Worm (Caenorhabditis elegans): Measurements from ENCODE around the gene unc-68.

Gene unc-68

ce11 chrV:6928938-6929337 is at the start of gene unc-68:
Gene unc-68, minus strand, starts transcription at chrV:6929038.
- TF ChIP-seq egl-44 (GFP tag; IDR thresholded peaks at IDR 0.05) (no peak), madf-3 (GFP tag; IDR thresholded peaks at IDR 0.05) (no peak), lin-54 (GFP tag; optimal IDR thresholded peaks at IDR 0.05) (no peak), let-526 (GFP tag; IDR thresholded peaks at IDR 0.05) (no peak), F23B12.7 (tag; optimal IDR thresholded peaks at IDR 0.05; ENCODE audit: insufficient read depth) (no peak), attf-5 (GFP tag; optimal IDR thresholded peaks at IDR 0.05) (no peak), lsl-1 (GFP tag; optimal IDR thresholded peaks at IDR 0.05) (no peak), nhr-120 (GFP tag; IDR thresholded peaks at IDR 0.05) (no peak), nhr-90 (tag; optimal IDR thresholded peaks at IDR 0.05) (no peak), dpl-1 (GFP tag; optimal IDR thresholded peaks at IDR 0.05) (no peak), hmg-1.2 (GFP tag; IDR thresholded peaks at IDR 0.05) (no peak), mxl-1 (tag; optimal IDR thresholded peaks at IDR 0.05) (no peak), Y56A3A.18 (GFP tag; IDR thresholded peaks at IDR 0.05) (no peak), lin-35 (GFP tag; optimal IDR thresholded peaks at IDR 0.05) (no peak), pbrm-1 (GFP tag; IDR thresholded peaks at IDR 0.05) (no peak), lin-40 (tag; optimal IDR thresholded peaks at IDR 0.05) (no peak)

- TF ChIP-seq nhr-179 (tag; optimal IDR thresholded peaks at IDR 0.05): no peak
- TF ChIP-seq dox-1 (GFP tag; IDR thresholded peaks at IDR 0.05): no peak
- TF ChIP-seq unc-62 (GFP tag; optimal IDR thresholded peaks at IDR 0.05): no peak
- no peak for TF ChIP-seq mel-28 (tag; optimal IDR thresholded peaks at IDR 0.05; ENCODE audit: borderline replicate concordance)
- TF ChIP-seq T26A5.8 (tag; optimal IDR thresholded peaks at IDR 0.05): no peak
- no peak for TF ChIP-seq ceh-79 (tag; optimal IDR thresholded peaks at IDR 0.05)
Measured at ce11 chrV:6976047-6976446, 47.2 kb upstream of the unc-68 start, which contains the start of gene srx-16. Gene srx-16, plus strand, starts transcription at chrV:6976347.

ce11 chrV:6971567-6971966 is 42.7 kb upstream of the unc-68 start, which contains the start of gene srx-59:
Gene srx-59, plus strand, starts transcription at chrV:6971867.
- TF ChIP-seq lin-35 (GFP tag; optimal IDR thresholded peaks at IDR 0.05) (no peak), B0336.3 (GFP tag; IDR thresholded peaks at IDR 0.05) (no peak), mel-28 (tag; optimal IDR thresholded peaks at IDR 0.05; ENCODE audit: borderline replicate concordance) (no peak), ztf-25 (GFP tag; IDR thresholded peaks at IDR 0.05) (no peak), lag-1 (GFP tag; IDR thresholded peaks at IDR 0.05) (no peak)

- TF ChIP-seq ZK185.1 (tag; optimal IDR thresholded peaks at IDR 0.05; ENCODE audit: poor library complexity, severe bottlenecking) (no peak), ceh-58 (GFP tag; IDR thresholded peaks at IDR 0.05) (0 out of 2 replicates have a peak, but pooled peaks have one; percentile 12)
Measured at ce11 chrV:6969950-6970532, 41.2 kb upstream of the unc-68 start, which contains the start of gene ptr-15. Gene ptr-15, minus strand, starts transcription at chrV:6970000.

ce11 chrV:6956237-6956636 is 27.4 kb upstream of the unc-68 start, which contains the start of gene mec-1:
Gene mec-1, plus strand, starts transcription at chrV:6956537.
- TF ChIP-seq tbx-9 (tag; optimal IDR thresholded peaks at IDR 0.05; ENCODE audit: borderline replicate concordance): no peak
- TF ChIP-seq ceh-27 (GFP tag; optimal IDR thresholded peaks at IDR 0.05): no peak
- TF ChIP-seq tlf-1 (GFP tag; optimal IDR thresholded peaks at IDR 0.05): no peak
- TF ChIP-seq ztf-28 (GFP tag; IDR thresholded peaks at IDR 0.05): no peak
- no peak for TF ChIP-seq ztf-6 (GFP tag; IDR thresholded peaks at IDR 0.05)
- TF ChIP-seq Y56A3A.18 (GFP tag; IDR thresholded peaks at IDR 0.05): no peak
- no peak for TF ChIP-seq dpl-1 (GFP tag; optimal IDR thresholded peaks at IDR 0.05)
- TF ChIP-seq bed-2 (GFP tag; IDR thresholded peaks at IDR 0.05): no peak
- TF ChIP-seq mes-4 (tag; optimal IDR thresholded peaks at IDR 0.05): no peak
- no peak for TF ChIP-seq mxl-1 (tag; optimal IDR thresholded peaks at IDR 0.05)
- TF ChIP-seq unc-130 (GFP tag; optimal IDR thresholded peaks at IDR 0.05): no peak
- TF ChIP-seq D2030.7 (GFP tag; IDR thresholded peaks at IDR 0.05): no peak
- no peak for TF ChIP-seq ama-1 (optimal IDR thresholded peaks at IDR 0.05)
- TF ChIP-seq ama-1 (GFP tag; optimal IDR thresholded peaks at IDR 0.05): no peak
- no peak for TF ChIP-seq pbrm-1 (GFP tag; IDR thresholded peaks at IDR 0.05)
- no peak for TF ChIP-seq B0019.2 (GFP tag; conservative IDR thresholded peaks at IDR 0.05)
- no peak for TF ChIP-seq Y53F4B.3 (GFP tag; IDR thresholded peaks at IDR 0.05)
- no peak for TF ChIP-seq ceh-79 (tag; optimal IDR thresholded peaks at IDR 0.05)
- TF ChIP-seq repo-1 (tag; optimal IDR thresholded peaks at IDR 0.05): no peak
